Fruit fly (Drosophila melanogaster): ENCODE measurements around the gene CG7135.

dm6 chrX:18094130-18094529, 9.3 kb upstream of the CG7135 start:
- TF ChIP-seq CG8301 (tag; optimal IDR thresholded peaks at IDR 0.05) = no peak
- TF ChIP-seq CG14655 (GFP tag; optimal IDR thresholded peaks at IDR 0.05) = no peak
